Worm (Caenorhabditis elegans) whole organism, mixed stage, embryonic: ENCODE data around the gene clec-127.
A peak's percentile ranks its signal among the peaks of the same experiment; 100 is the strongest.

ENCODE experiments used
- M03D4.4 ChIP-seq: sonication (generic microtip); optimal IDR thresholded peaks from 2 replicates; lab custom pipeline; 2017; ENCODE audit warnings: mild to moderate bottlenecking, missing genetic modification characterization, missing compliant biosample characterization
- bed-3 ChIP-seq: fragments of 200-800 bp; sonication (Bioruptor generic); optimal IDR thresholded peaks from 3 replicates; lab custom pipeline; 2018; ENCODE audit warnings: mild to moderate bottlenecking, missing genetic modification characterization, moderate library complexity, missing compliant biosample characterization
- blmp-1 ChIP-seq: fragments of 150-350 bp; optimal IDR thresholded peaks from 2 replicates; lab custom pipeline; 2014; ENCODE audit warnings: missing biosample characterization, missing genetic modification characterization
- ceh-39 ChIP-seq: fragments of 150-350 bp; optimal IDR thresholded peaks from 2 replicates; lab custom pipeline; 2014; ENCODE audit warnings: missing biosample characterization, missing genetic modification characterization
- ceh-43 ChIP-seq: fragments of 200-800 bp; sonication (Bioruptor generic); optimal IDR thresholded peaks from 2 replicates; lab custom pipeline; 2018; ENCODE audit warnings: mild to moderate bottlenecking, missing genetic modification characterization, moderate library complexity, missing compliant biosample characterization
- ceh-83 ChIP-seq: fragments of 200-800 bp; sonication (Bioruptor generic); optimal IDR thresholded peaks from 2 replicates; lab custom pipeline; 2018; ENCODE audit warnings: mild to moderate bottlenecking, missing genetic modification characterization, missing compliant biosample characterization
- ces-1 ChIP-seq: fragments of 150-350 bp; optimal IDR thresholded peaks from 2 replicates; lab custom pipeline; 2014; ENCODE audit warnings: missing biosample characterization, missing genetic modification reagents, missing genetic modification characterization
- cnd-1 ChIP-seq: fragments of 200-800 bp; sonication (Bioruptor generic); optimal IDR thresholded peaks from 2 replicates; lab custom pipeline; 2018; ENCODE audit warnings: mild to moderate bottlenecking, missing genetic modification characterization, missing compliant biosample characterization
- drap-1 ChIP-seq: fragments of 200-800 bp; sonication (Bioruptor generic); optimal IDR thresholded peaks from 3 replicates; lab custom pipeline; 2018; ENCODE audit warnings: mild to moderate bottlenecking, missing genetic modification characterization, missing compliant biosample characterization
- flh-1 ChIP-seq: fragments of 200-800 bp; sonication (Bioruptor generic); optimal IDR thresholded peaks from 2 replicates; lab custom pipeline; 2018; ENCODE audit warnings: mild to moderate bottlenecking, missing genetic modification characterization, moderate library complexity, missing compliant biosample characterization
- ham-2 ChIP-seq: fragments of 200-800 bp; sonication (Bioruptor generic); optimal IDR thresholded peaks from 2 replicates; lab custom pipeline; 2018; ENCODE audit warnings: mild to moderate bottlenecking, missing genetic modification characterization, missing compliant biosample characterization
- hlh-1 ChIP-seq: fragments of 150-350 bp; optimal IDR thresholded peaks from 2 replicates; lab custom pipeline; 2014; ENCODE audit warnings: missing biosample characterization, missing genetic modification reagents, missing genetic modification characterization
- lin-13 ChIP-seq: fragments of 150-350 bp; optimal IDR thresholded peaks from 2 replicates; lab custom pipeline; 2014; ENCODE audit warnings: missing biosample characterization, missing genetic modification characterization
- lin-32 ChIP-seq: fragments of 200-800 bp; sonication (Bioruptor generic); optimal IDR thresholded peaks from 2 replicates; lab custom pipeline; 2018; ENCODE audit warnings: mild to moderate bottlenecking, missing genetic modification characterization, missing compliant biosample characterization
- lsy-2 ChIP-seq: fragments of 150-350 bp; optimal IDR thresholded peaks from 2 replicates; lab custom pipeline; 2014; ENCODE audit warnings: missing biosample characterization, missing genetic modification characterization
- mab-5 ChIP-seq: fragments of 150-350 bp; optimal IDR thresholded peaks from 2 replicates; lab custom pipeline; 2014; ENCODE audit warnings: missing biosample characterization, missing genetic modification characterization
- mep-1 ChIP-seq: fragments of 150-350 bp; optimal IDR thresholded peaks from 2 replicates; lab custom pipeline; 2017; ENCODE audit warnings: missing biosample characterization, missing genetic modification reagents, missing genetic modification characterization, inconsistent platforms
- mls-2 ChIP-seq: sonication (generic microtip); optimal IDR thresholded peaks from 2 replicates; lab custom pipeline; 2016; ENCODE audit warnings: mild to moderate bottlenecking, missing genetic modification characterization, moderate library complexity, missing compliant biosample characterization
- nhr-12 ChIP-seq: fragments of 150-350 bp; optimal IDR thresholded peaks from 2 replicates; lab custom pipeline; 2014; ENCODE audit warnings: missing biosample characterization, missing genetic modification characterization
- nhr-237 ChIP-seq: fragments of 150-350 bp; optimal IDR thresholded peaks from 2 replicates; lab custom pipeline; 2014; ENCODE audit warnings: missing biosample characterization, missing genetic modification characterization
- nhr-28 ChIP-seq: fragments of 150-350 bp; optimal IDR thresholded peaks from 2 replicates; lab custom pipeline; 2014; ENCODE audit warnings: missing biosample characterization, missing genetic modification characterization
- nhr-76 ChIP-seq: sonication (generic microtip); optimal IDR thresholded peaks from 2 replicates; lab custom pipeline; 2017; ENCODE audit warnings: missing biosample characterization, missing genetic modification characterization
- pha-4 ChIP-seq: fragments of 150-350 bp; optimal IDR thresholded peaks from 2 replicates; lab custom pipeline; 2018; ENCODE audit warnings: missing biosample characterization, missing genetic modification reagents, missing genetic modification characterization
- sem-2 ChIP-seq: fragments of 200-800 bp; sonication (Bioruptor generic); optimal IDR thresholded peaks from 2 replicates; lab custom pipeline; 2018; ENCODE audit warnings: mild to moderate bottlenecking, missing genetic modification characterization, missing compliant biosample characterization
- sptf-1 ChIP-seq: sonication (generic microtip); optimal IDR thresholded peaks from 2 replicates; lab custom pipeline; 2017; ENCODE audit warnings: mild to moderate bottlenecking, missing genetic modification characterization, moderate library complexity, missing compliant biosample characterization
- tbx-8 ChIP-seq: fragments of 200-800 bp; sonication (Bioruptor generic); optimal IDR thresholded peaks from 2 replicates; lab custom pipeline; 2018; ENCODE audit warnings: mild to moderate bottlenecking, missing genetic modification characterization, moderate library complexity, missing compliant biosample characterization
- unc-120 ChIP-seq: sonication (generic microtip); optimal IDR thresholded peaks from 2 replicates; lab custom pipeline; 2017; ENCODE audit warnings: missing genetic modification characterization, missing compliant biosample characterization; ENCODE audit not compliant: poor library complexity, severe bottlenecking
- unc-39 ChIP-seq: fragments of 150-350 bp; optimal IDR thresholded peaks from 2 replicates; lab custom pipeline; 2014; ENCODE audit warnings: missing biosample characterization, missing genetic modification characterization
- zip-8 ChIP-seq: fragments of 150-350 bp; optimal IDR thresholded peaks from 2 replicates; lab custom pipeline; 2014; ENCODE audit warnings: missing biosample characterization, missing genetic modification characterization

Gene clec-127

DNA sequence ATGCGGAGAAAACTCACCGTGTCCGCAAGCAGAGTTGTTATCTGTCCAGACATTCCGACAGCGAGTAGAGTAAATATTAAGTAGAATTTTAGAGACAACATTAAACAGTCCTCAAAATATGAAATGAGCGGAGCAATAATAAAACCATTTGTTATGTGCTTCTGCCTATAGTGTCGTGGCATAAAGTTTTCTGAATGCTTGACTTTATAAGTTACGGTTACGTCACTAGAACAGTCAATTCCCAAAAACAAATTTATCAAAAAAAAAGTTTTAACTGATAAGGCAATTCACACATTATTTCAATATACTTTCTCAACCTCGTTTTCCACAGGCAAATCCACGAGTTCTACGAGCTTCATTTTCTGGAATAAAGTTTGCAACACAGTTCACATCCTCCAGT lies at the start of gene clec-127:
TSS of gene clec-127 (minus strand) at position 101 of the 400 bp plus-strand sequence.
- TF ChIP-seq nhr-76 (tag; lab: Kevin White, UChicago) = no peak
- no peak for TF ChIP-seq flh-1 (GFP tag; lab: Kevin White, UChicago)
- TF ChIP-seq nhr-28 (tag; lab: Kevin White, UChicago) = no peak
- no peak for TF ChIP-seq blmp-1 (tag; lab: Kevin White, UChicago)
- TF ChIP-seq nhr-12 = no peak
- no peak for TF ChIP-seq lsy-2 (tag; lab: Kevin White, UChicago)
- no peak for TF ChIP-seq nhr-237 (tag; lab: Kevin White, UChicago)
- TF ChIP-seq M03D4.4 (tag; lab: Kevin White, UChicago) = no peak
- TF ChIP-seq hlh-1 (tag; lab: Kevin White, UChicago) = no peak
- no peak for TF ChIP-seq ceh-39 (tag; lab: Kevin White, UChicago)
- TF ChIP-seq cnd-1 = no peak

DNA sequence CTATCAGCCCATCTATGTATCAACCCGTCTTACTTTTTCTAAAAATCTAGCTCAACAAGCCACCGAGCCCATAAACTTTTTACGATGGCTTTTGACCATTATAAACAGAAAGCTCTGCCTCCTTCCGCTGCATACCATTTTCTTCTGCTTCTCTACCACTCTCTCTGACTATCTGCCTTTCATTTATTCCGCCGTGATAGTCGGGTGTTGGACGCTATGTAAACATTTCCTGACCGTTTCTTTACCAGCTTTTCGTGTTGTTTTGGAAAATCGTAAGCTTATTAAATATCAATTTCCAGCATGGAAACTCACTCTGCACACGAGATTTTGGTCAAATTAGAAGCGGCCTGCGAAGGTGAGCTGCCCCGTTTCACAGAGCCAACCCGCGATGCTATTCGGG lies 48.5 kb upstream of the clec-127 start, which contains the start of gene F40E12.1:
TSS of gene F40E12.1 (plus strand) at position 301 of the 400 bp plus-strand sequence.
- no peak for TF ChIP-seq lin-32
- no peak for TF ChIP-seq mab-5 (tag; lab: Kevin White, UChicago)
- TF ChIP-seq ham-2 = no peak
- TF ChIP-seq mls-2 (tag; lab: Kevin White, UChicago) = no peak
- no peak for TF ChIP-seq lin-13 (tag; lab: Kevin White, UChicago)
- TF ChIP-seq drap-1 (GFP tag; lab: Kevin White, UChicago) = no peak
- TF ChIP-seq unc-39 (tag; lab: Kevin White, UChicago) = no peak
- TF ChIP-seq mep-1 = no peak
- TF ChIP-seq hlh-1 (tag; lab: Kevin White, UChicago) = no peak
- no peak for TF ChIP-seq tbx-8 (GFP tag; lab: Kevin White, UChicago)
- TF ChIP-seq bed-3 (GFP tag; lab: Kevin White, UChicago) = no peak
- TF ChIP-seq nhr-12 = no peak
- TF ChIP-seq pha-4 (tag; lab: Kevin White, UChicago) = no peak
- TF ChIP-seq zip-8 (tag; lab: Kevin White, UChicago) = no peak
- no peak for TF ChIP-seq lsy-2 (tag; lab: Kevin White, UChicago)
- no peak for TF ChIP-seq M03D4.4 (tag; lab: Kevin White, UChicago)

DNA sequence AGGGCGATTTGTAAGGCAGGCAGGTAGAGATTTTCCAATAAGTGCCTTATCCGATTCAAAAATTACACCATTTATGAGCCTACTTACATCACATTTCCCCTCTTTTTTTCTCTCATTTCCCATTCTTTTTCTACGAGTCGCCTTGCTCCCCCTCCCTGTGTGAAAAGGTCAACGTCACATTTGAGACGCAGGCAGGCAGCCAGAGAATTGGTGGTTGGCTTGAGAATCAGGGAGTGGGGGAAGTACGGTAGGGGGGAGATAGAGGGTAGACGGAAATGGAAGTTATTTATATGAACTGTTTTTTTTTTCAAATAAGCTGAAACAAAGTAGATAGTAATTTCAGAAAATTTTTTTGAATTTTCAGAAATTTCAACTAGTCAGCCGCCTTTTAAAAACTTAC lies 47.6 kb upstream of the clec-127 start:
- peak; percentile 31 for TF ChIP-seq sptf-1 (tag; lab: Kevin White, UChicago)
- TF ChIP-seq pha-4 (tag; lab: Kevin White, UChicago) = no peak

DNA sequence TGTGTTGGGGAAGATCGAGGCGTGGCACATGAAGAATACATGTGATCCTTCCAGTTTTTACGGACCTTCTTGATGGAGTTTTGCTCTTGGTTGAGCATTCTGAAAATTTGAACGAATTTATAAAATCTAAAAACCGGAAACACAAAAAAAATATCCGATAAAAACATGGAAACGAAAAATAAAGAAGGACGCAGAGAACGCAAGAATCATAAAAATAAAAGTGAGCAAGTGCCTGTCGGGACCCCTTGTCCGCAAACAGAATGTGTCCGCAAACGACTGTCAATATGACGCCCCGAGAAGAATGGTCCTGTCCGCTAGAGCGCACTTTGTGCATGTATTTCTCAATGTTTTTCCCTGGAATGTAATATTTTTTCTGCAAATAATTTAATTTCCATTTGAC lies 40.7 kb upstream of the clec-127 start, which contains the start of gene Y49F6A.5:
TSS of gene Y49F6A.5 (minus strand) at position 101 of the 400 bp plus-strand sequence.
- TF ChIP-seq sptf-1 (tag; lab: Kevin White, UChicago) (no peak), ceh-39 (tag; lab: Kevin White, UChicago) (no peak), nhr-76 (tag; lab: Kevin White, UChicago) (no peak), nhr-237 (tag; lab: Kevin White, UChicago) (no peak), tbx-8 (GFP tag; lab: Kevin White, UChicago) (no peak), pha-4 (tag; lab: Kevin White, UChicago) (no peak)

ce11 chrII:3604578-3604977 lies 35.6 kb upstream of the clec-127 start:
- no peak for TF ChIP-seq M03D4.4 (tag; lab: Kevin White, UChicago)
- TF ChIP-seq mab-5 (tag; lab: Kevin White, UChicago) = no peak
- TF ChIP-seq bed-3 (GFP tag; lab: Kevin White, UChicago) = no peak
- TF ChIP-seq ceh-83 (GFP tag; lab: Kevin White, UChicago) = no peak
- no peak for TF ChIP-seq nhr-28 (tag; lab: Kevin White, UChicago)
- TF ChIP-seq pha-4 (tag; lab: Kevin White, UChicago) = no peak
- no peak for TF ChIP-seq mls-2 (tag; lab: Kevin White, UChicago)
- TF ChIP-seq ham-2 = no peak
- TF ChIP-seq ceh-43 (GFP tag; lab: Kevin White, UChicago) = no peak
- TF ChIP-seq lsy-2 (tag; lab: Kevin White, UChicago) = no peak
- no peak for TF ChIP-seq nhr-237 (tag; lab: Kevin White, UChicago)
- TF ChIP-seq unc-120 (tag; lab: Kevin White, UChicago) = no peak
- TF ChIP-seq ces-1 = no peak
- TF ChIP-seq sem-2 (GFP tag; lab: Kevin White, UChicago) = no peak
- TF ChIP-seq lin-13 (tag; lab: Kevin White, UChicago) = no peak
- TF ChIP-seq, all 35 proteins: peak for 0
